Worm (Caenorhabditis elegans): ENCODE measurements around the gene col-85.
A peak's percentile ranks its signal among the peaks of the same experiment; 100 is the strongest.
"Not testable (repeated sequence)": the region's sequence is repeated elsewhere in the genome, so short reads cannot be mapped to it uniquely, and the experiment has no call there.

Gene col-85

DNA sequence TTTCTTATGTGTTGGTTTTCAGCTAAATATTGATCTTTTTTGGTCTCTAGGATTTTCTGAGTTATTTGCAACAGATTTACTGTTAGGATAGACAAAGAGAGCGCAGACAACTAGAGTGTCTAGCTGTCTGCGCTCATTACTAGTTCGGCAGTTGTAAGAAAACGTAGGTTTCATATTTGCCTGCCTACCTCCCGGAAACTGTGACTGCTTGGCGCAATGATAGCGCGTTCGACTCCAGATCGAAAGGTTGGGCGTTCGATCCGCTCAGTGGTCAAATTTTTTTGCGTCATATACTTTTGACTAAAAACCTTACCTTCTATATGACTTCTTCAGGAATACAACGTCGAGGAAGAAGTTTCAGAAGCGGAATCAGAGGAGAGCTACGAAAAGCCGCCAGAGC is 44.5 kb upstream of the col-85 start:
- no peak for TF ChIP-seq ZK546.5 (tag; optimal IDR thresholded peaks at IDR 0.05)
- peak in 1 of 2 experiments; percentile 89 for TF ChIP-seq unc-62 (GFP tag; optimal IDR thresholded peaks at IDR 0.05 in 1 of 2)
- no peak for TF ChIP-seq unc-62 (tag; optimal IDR thresholded peaks at IDR 0.05)
- peak; percentile 42; the same call in 1 of the 2 replicates for TF ChIP-seq egl-43 (GFP tag; IDR thresholded peaks at IDR 0.05)
- no peak for TF ChIP-seq ztf-7 (tag; optimal IDR thresholded peaks at IDR 0.05)
- TF ChIP-seq dmd-9 (GFP tag; IDR thresholded peaks at IDR 0.05): no peak
- no peak for TF ChIP-seq F10B5.3 (tag; optimal IDR thresholded peaks at IDR 0.05)

DNA sequence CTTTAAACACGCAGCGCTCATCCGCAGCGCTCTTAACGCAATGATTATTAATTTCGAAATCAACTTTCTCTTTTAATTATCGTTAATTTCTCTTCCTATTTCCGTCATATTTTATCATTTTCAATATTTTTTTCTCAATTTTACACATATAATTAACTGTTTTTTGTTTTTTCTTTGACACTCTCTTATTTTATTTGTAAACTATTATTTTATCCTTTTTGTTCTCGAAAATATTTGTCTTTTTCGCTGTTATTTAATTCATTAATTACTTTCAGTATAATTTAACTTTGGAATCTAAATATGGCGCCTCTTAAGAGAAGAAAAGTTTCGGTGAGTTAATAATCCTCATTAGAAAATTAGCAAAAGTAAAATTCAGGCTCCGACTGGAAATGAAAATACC is 41.3 kb upstream of the col-85 start, which contains the start of gene F49C5.3:
F49C5.3 (plus strand) TSS at position 301 of the 400 bp plus-strand sequence.
- not testable (repeated sequence) for TF ChIP-seq egl-27, zag-1, spr-1 (tag; optimal IDR thresholded peaks at IDR 0.05)

- TF ChIP-seq mxl-3 (GFP tag; optimal IDR thresholded peaks at IDR 0.05) (no peak), D1046.2 (GFP tag; IDR thresholded peaks at IDR 0.05) (no peak), daf-12 (tag; optimal IDR thresholded peaks at IDR 0.05) (no peak), snpc-4 (tag; optimal IDR thresholded peaks at IDR 0.05) (no peak), R02D3.7 (tag; optimal IDR thresholded peaks at IDR 0.05) (no peak), F44E2.7 (GFP tag; IDR thresholded peaks at IDR 0.05) (no peak), nhr-6 (tag; optimal IDR thresholded peaks at IDR 0.05) (no peak), F26F4.8 (GFP tag; conservative IDR thresholded peaks at IDR 0.05) (no peak), ZK337.2 (GFP tag; IDR thresholded peaks at IDR 0.05) (no peak), php-3 (GFP tag; IDR thresholded peaks at IDR 0.05) (no peak)
These were observed 40.5 kb upstream of the col-85 start, which contains the start of gene nimk-1 for ce11 chrII:12535297-12535803. TSS of gene nimk-1 (plus strand) at chrII:12535753.

- TF ChIP-seq mxl-2 (GFP tag; conservative IDR thresholded peaks at IDR 0.05) (no peak), aha-1 (tag) (no peak), zip-11 (GFP tag; IDR thresholded peaks at IDR 0.05) (no peak), ceh-28 (tag; optimal IDR thresholded peaks at IDR 0.05) (no peak), egl-43 (GFP tag; IDR thresholded peaks at IDR 0.05) (no peak), ceh-62 (tag; optimal IDR thresholded peaks at IDR 0.05) (no peak), mdt-29 (GFP tag; IDR thresholded peaks at IDR 0.05) (no peak)
These were observed 36.1 kb upstream of the col-85 start, which contains the start of gene srx-120 for ce11 chrII:12530958-12531357. TSS of gene srx-120 (plus strand) at chrII:12531258.

- TF ChIP-seq ceh-20 (GFP tag; IDR thresholded peaks at IDR 0.05) (no peak), nhr-77 (tag; optimal IDR thresholded peaks at IDR 0.05) (no peak), D1046.2 (GFP tag; IDR thresholded peaks at IDR 0.05) (no peak), dmd-6 (GFP tag; IDR thresholded peaks at IDR 0.05) (no peak), rbr-2 (tag; optimal IDR thresholded peaks at IDR 0.05) (no peak), zip-11 (GFP tag; IDR thresholded peaks at IDR 0.05) (no peak), zip-2 (tag; optimal IDR thresholded peaks at IDR 0.05) (no peak), snpc-1.2 (GFP tag; IDR thresholded peaks at IDR 0.05) (no peak), ztf-11 (tag; optimal IDR thresholded peaks at IDR 0.05) (no peak), ceh-62 (tag; optimal IDR thresholded peaks at IDR 0.05) (no peak), skn-1 (tag; optimal IDR thresholded peaks at IDR 0.05) (no peak), nhr-42 (GFP tag; IDR thresholded peaks at IDR 0.05) (no peak), madf-5 (GFP tag; IDR thresholded peaks at IDR 0.05) (no peak), nhr-48 (tag; optimal IDR thresholded peaks at IDR 0.05) (no peak), nhr-25 (tag; optimal IDR thresholded peaks at IDR 0.05; ENCODE audit: borderline replicate concordance, insufficient read depth) (no peak), lin-39 (tag; optimal IDR thresholded peaks at IDR 0.05) (no peak), lin-1 (GFP tag; IDR thresholded peaks at IDR 0.05) (no peak), cey-2 (tag; optimal IDR thresholded peaks at IDR 0.05; ENCODE audit: borderline replicate concordance, insufficient read depth) (no peak), fkh-10 (GFP tag; optimal IDR thresholded peaks at IDR 0.05) (no peak), T26A8.4 (GFP tag; IDR thresholded peaks at IDR 0.05) (no peak)
These were observed 33.1 kb upstream of the col-85 start, which contains the start of gene srx-119 for ce11 chrII:12527947-12528346. TSS of gene srx-119 (plus strand) at chrII:12528247.

Measured in whole organism, L4 larva.